Fruit fly (Drosophila melanogaster) Kc167 (cell line): ENCODE data around the gene Serinc.

Experiments
- Myc ChIP-seq: fragments of >200 bp; optimal IDR thresholded peaks from 2 replicates; lab custom pipeline; 2017; ENCODE audit warnings: missing external identifiers
- Sin3A ChIP-seq: fragments of >200 bp; optimal IDR thresholded peaks from 2 replicates; lab custom pipeline; 2018; ENCODE audit warnings: missing external identifiers
- h ChIP-seq: fragments of >200 bp; optimal IDR thresholded peaks from 3 replicates; lab custom pipeline; 2018; ENCODE audit warnings: missing external identifiers
- insv ChIP-seq: fragments of >200 bp; optimal IDR thresholded peaks from 3 replicates; lab custom pipeline; 2018; ENCODE audit warnings: missing external identifiers
- psq ChIP-seq: fragments of >200 bp; optimal IDR thresholded peaks from 2 replicates; lab custom pipeline; 2017; ENCODE audit warnings: missing external identifiers
- ttk ChIP-seq: sonication (Bioruptor generic); optimal IDR thresholded peaks from 2 replicates; lab custom pipeline; 2017; ENCODE audit warnings: missing external identifiers

dm6 chr3L:16419059-16419773 is 6.7 kb downstream of the Serinc start, which contains the start of the genes TyrRS and CG33158:
- no peak for TF ChIP-seq h
- TF ChIP-seq Sin3A (lab: Kevin White, UChicago), result no peak
- TF ChIP-seq ttk (lab: Kevin White, UChicago), result no peak
- TF ChIP-seq psq (lab: Kevin White, UChicago), result no peak
- TF ChIP-seq insv (lab: Kevin White, UChicago), result no peak
- TF ChIP-seq Myc (lab: Kevin White, UChicago), result no peak
